Worm (Caenorhabditis elegans): ENCODE data around the gene srsy-1.

DNA sequence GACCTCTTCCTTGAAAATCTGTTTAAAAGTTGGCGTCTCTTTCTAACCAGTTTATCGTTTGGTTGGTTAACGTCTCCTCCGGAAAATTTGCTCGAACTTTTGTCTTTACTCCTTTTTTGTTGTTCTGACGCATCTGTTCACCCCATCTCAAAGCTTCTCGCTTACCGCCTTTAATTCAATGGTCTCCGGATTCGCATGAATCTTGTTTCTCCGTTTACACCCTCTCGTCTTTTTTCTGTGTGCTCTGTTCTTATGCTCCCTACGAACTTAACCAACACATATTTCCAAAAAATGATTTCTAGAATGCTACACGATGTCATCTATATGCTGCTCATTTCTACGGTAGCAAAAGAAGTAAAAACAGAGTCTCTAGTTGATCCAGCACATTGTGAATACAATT, 14.2 kb downstream of the srsy-1 start, which contains the start of gene lgc-56:
- TF ChIP-seq nhr-28 (tag; optimal IDR thresholded peaks at IDR 0.05) (no peak), ztf-4 (tag; optimal IDR thresholded peaks at IDR 0.05) (no peak), egl-27 (tag; optimal IDR thresholded peaks at IDR 0.05) (no peak), unc-62 (GFP tag; optimal IDR thresholded peaks at IDR 0.05) (no peak), zag-1 (tag; optimal IDR thresholded peaks at IDR 0.05) (no peak), ama-1 (optimal IDR thresholded peaks at IDR 0.05) (no peak), lin-39 (tag; optimal IDR thresholded peaks at IDR 0.05) (no peak), mdl-1 (tag; optimal IDR thresholded peaks at IDR 0.05) (no peak), nhr-237 (tag; optimal IDR thresholded peaks at IDR 0.05) (no peak), ztf-11 (tag; optimal IDR thresholded peaks at IDR 0.05) (no peak), fkh-2 (tag; optimal IDR thresholded peaks at IDR 0.05) (no peak), elt-2 (tag; optimal IDR thresholded peaks at IDR 0.05) (no peak)
